Worm (Caenorhabditis elegans): ENCODE data around the gene F28C10.1.

- TF ChIP-seq mab-5 (tag; optimal IDR thresholded peaks at IDR 0.05) (no peak), cnd-1 (tag; optimal IDR thresholded peaks at IDR 0.05) (no peak), lsy-2 (tag; optimal IDR thresholded peaks at IDR 0.05) (no peak), ham-2 (GFP tag; optimal IDR thresholded peaks at IDR 0.05) (no peak), nhr-12 (tag; optimal IDR thresholded peaks at IDR 0.05) (no peak), unc-39 (tag; optimal IDR thresholded peaks at IDR 0.05) (no peak), ztf-11 (tag; optimal IDR thresholded peaks at IDR 0.05) (no peak), ceh-83 (GFP tag; optimal IDR thresholded peaks at IDR 0.05) (no peak), elt-3 (tag; optimal IDR thresholded peaks at IDR 0.05) (no peak), bed-3 (GFP tag; optimal IDR thresholded peaks at IDR 0.05) (no peak), ces-1 (GFP tag; optimal IDR thresholded peaks at IDR 0.05) (no peak)
Observed at ce11 chrX:530909-531308, 12.0 kb upstream of the F28C10.1 start, which contains the start of gene B0310.6.

All from whole organism, mixed stage, embryonic.